Fruit fly (Drosophila melanogaster) whole organism, embryonic: ENCODE results near the gene Doc2.

Source experiments
- ATbp ChIP-seq: fragments of 200-800 bp; sonication (Bioruptor generic); optimal IDR thresholded peaks from 2 replicates; lab custom pipeline; 2017; ENCODE audit warnings: missing biosample characterization, mild to moderate bottlenecking, missing genetic modification characterization, missing genetic modification reagents
- CG10654 ChIP-seq: fragments of 200-800 bp; sonication (Bioruptor generic); optimal IDR thresholded peaks from 2 replicates; lab custom pipeline; 2016; ENCODE audit warnings: missing biosample characterization, missing genetic modification characterization
- CG10959 ChIP-seq: fragments of 200-800 bp; sonication (Bioruptor generic); IDR thresholded peaks from 2 replicates; pipeline ENCODE4 v1.3.6; 2022; ENCODE audit warnings: missing biosample characterization, missing genetic modification characterization
- CG11093 ChIP-seq: fragments of 200-800 bp; sonication (Bioruptor generic); IDR thresholded peaks from 3 replicates; pipeline ENCODE4 v1.3.6; 2022; ENCODE audit warnings: missing biosample characterization, missing genetic modification characterization
- CG13624 ChIP-seq: fragments of 200-800 bp; sonication (Bioruptor generic); optimal IDR thresholded peaks from 2 replicates; lab custom pipeline; 2016; ENCODE audit warnings: missing biosample characterization, missing genetic modification characterization
- CG1529 ChIP-seq: fragments of 200-800 bp; sonication (Bioruptor generic); optimal IDR thresholded peaks from 3 replicates; lab custom pipeline; 2018; ENCODE audit warnings: missing biosample characterization, missing genetic modification characterization
- CG15601 ChIP-seq: fragments of 200-800 bp; sonication (Bioruptor generic); optimal IDR thresholded peaks from 3 replicates; lab custom pipeline; 2019; ENCODE audit warnings: missing biosample characterization, mild to moderate bottlenecking, missing genetic modification characterization, moderate library complexity
- CG15696 ChIP-seq: fragments of 200-800 bp; sonication (Bioruptor generic); optimal IDR thresholded peaks from 2 replicates; lab custom pipeline; 2019; ENCODE audit warnings: missing biosample characterization, mild to moderate bottlenecking, missing genetic modification characterization, moderate library complexity
- CG1603 ChIP-seq: fragments of 200-800 bp; sonication (Bioruptor generic); optimal IDR thresholded peaks from 2 replicates; lab custom pipeline; 2019; ENCODE audit warnings: missing biosample characterization, mild to moderate bottlenecking, missing genetic modification characterization, moderate library complexity
- CG16813 ChIP-seq: fragments of 200-800 bp; sonication (Bioruptor generic); IDR thresholded peaks from 3 replicates; pipeline ENCODE4 v1.3.6; 2022; ENCODE audit warnings: missing biosample characterization, missing genetic modification characterization; ENCODE audit not compliant: partially characterized antibody
- CG18011 ChIP-seq: fragments of 200-800 bp; sonication (Bioruptor generic); optimal IDR thresholded peaks from 2 replicates; lab custom pipeline; 2017; ENCODE audit warnings: missing biosample characterization, missing genetic modification characterization, mild to moderate bottlenecking, moderate library complexity, missing genotype
- CG18476 ChIP-seq: fragments of 200-800 bp; sonication (Bioruptor generic); optimal IDR thresholded peaks from 2 replicates; lab custom pipeline; 2016; ENCODE audit warnings: missing biosample characterization, mild to moderate bottlenecking, missing genetic modification characterization
- CG18619 ChIP-seq: fragments of 200-800 bp; sonication (Bioruptor generic); optimal IDR thresholded peaks from 3 replicates; lab custom pipeline; 2017; ENCODE audit warnings: missing biosample characterization, mild to moderate bottlenecking, missing genetic modification characterization
- CG18764 ChIP-seq: fragments of 200-800 bp; sonication (Bioruptor generic); optimal IDR thresholded peaks from 3 replicates; lab custom pipeline; 2016; ENCODE audit warnings: missing biosample characterization, missing genetic modification characterization
- CG2199 ChIP-seq: fragments of 200-800 bp; sonication (Bioruptor generic); IDR thresholded peaks from 3 replicates; pipeline ENCODE4 v1.3.6; 2022; ENCODE audit warnings: missing biosample characterization, missing genetic modification characterization
- CG3065 ChIP-seq: fragments of 200-800 bp; sonication (Bioruptor generic); optimal IDR thresholded peaks from 2 replicates; lab custom pipeline; 2016; ENCODE audit warnings: missing biosample characterization, missing genetic modification characterization
- CG31441 ChIP-seq: fragments of 200-800 bp; sonication (Bioruptor generic); IDR thresholded peaks from 2 replicates; pipeline ENCODE4 v1.3.6; 2022; ENCODE audit warnings: missing biosample characterization, missing genetic modification characterization
- CG32532 ChIP-seq: fragments of 200-800 bp; sonication (Bioruptor generic); IDR thresholded peaks from 2 replicates; pipeline ENCODE4 v1.3.6; 2022; ENCODE audit warnings: missing biosample characterization, missing genetic modification characterization
- CG32767 ChIP-seq: fragments of 200-800 bp; sonication (Bioruptor generic); IDR thresholded peaks from 2 replicates; pipeline ENCODE4 v1.3.6; 2022; ENCODE audit warnings: missing biosample characterization, missing genetic modification characterization
- CG32772 ChIP-seq: fragments of 200-800 bp; sonication (Bioruptor generic); IDR thresholded peaks from 2 replicates; pipeline ENCODE4 v1.3.6; 2022; ENCODE audit warnings: missing biosample characterization, missing genetic modification characterization
- CG3838 ChIP-seq: fragments of 200-800 bp; sonication (Bioruptor generic); optimal IDR thresholded peaks from 3 replicates; lab custom pipeline; 2016; ENCODE audit warnings: missing biosample characterization, missing genetic modification characterization
- CG4707 ChIP-seq: fragments of 200-800 bp; sonication (Bioruptor generic); optimal IDR thresholded peaks from 2 replicates; lab custom pipeline; 2018; ENCODE audit warnings: missing biosample characterization, mild to moderate bottlenecking, missing genetic modification characterization, moderate library complexity
- CG6175 ChIP-seq: fragments of 200-800 bp; sonication (Bioruptor generic); IDR thresholded peaks from 3 replicates; pipeline ENCODE4 v1.3.6; 2022; ENCODE audit warnings: missing biosample characterization, missing genetic modification characterization
- CG7928 ChIP-seq: fragments of 200-800 bp; sonication (Bioruptor generic); optimal IDR thresholded peaks from 2 replicates; lab custom pipeline; 2017; ENCODE audit warnings: missing biosample characterization, mild to moderate bottlenecking, missing genetic modification characterization
- CG7987 ChIP-seq: fragments of 200-800 bp; sonication (Bioruptor generic); optimal IDR thresholded peaks from 2 replicates; lab custom pipeline; 2018; ENCODE audit warnings: missing biosample characterization, mild to moderate bottlenecking, missing genetic modification characterization, moderate library complexity
- CG9215 ChIP-seq: fragments of 200-800 bp; sonication (Bioruptor generic); IDR thresholded peaks from 2 replicates; pipeline ENCODE4 v1.3.6; 2022; ENCODE audit warnings: missing biosample characterization, missing genetic modification characterization
- CG9727 ChIP-seq: fragments of 200-800 bp; sonication (Bioruptor generic); optimal IDR thresholded peaks from 3 replicates; lab custom pipeline; 2017; ENCODE audit warnings: missing biosample characterization, mild to moderate bottlenecking, missing genetic modification characterization
- Dbx ChIP-seq: fragments of 200-800 bp; sonication (Bioruptor generic); IDR thresholded peaks from 3 replicates; pipeline ENCODE4 v1.3.6; 2022; ENCODE audit warnings: missing biosample characterization, missing genetic modification characterization
- Doc2 ChIP-seq: fragments of 200-800 bp; sonication (Bioruptor generic); IDR thresholded peaks from 2 replicates; pipeline ENCODE4 v1.3.6; 2022; ENCODE audit warnings: missing biosample characterization, missing genetic modification characterization
- GATAe ChIP-seq: fragments of 200-800 bp; sonication (Bioruptor generic); conservative IDR thresholded peaks from 2 replicates; pipeline ENCODE4 v1.3.6; 2022; ENCODE audit warnings: missing biosample characterization, missing genetic modification characterization
- MESR4 ChIP-seq: fragments of 200-800 bp; sonication (Bioruptor generic); optimal IDR thresholded peaks from 2 replicates; lab custom pipeline; 2018; ENCODE audit warnings: missing biosample characterization, mild to moderate bottlenecking, missing genetic modification characterization, moderate library complexity
- MTF-1 ChIP-seq: fragments of 200-800 bp; sonication (Bioruptor generic); optimal IDR thresholded peaks from 2 replicates; lab custom pipeline; 2018; ENCODE audit warnings: missing biosample characterization, mild to moderate bottlenecking, missing genetic modification characterization, borderline replicate concordance
- NC2β ChIP-seq: fragments of 200-800 bp; sonication (Bioruptor generic); optimal IDR thresholded peaks from 2 replicates; lab custom pipeline; 2016; ENCODE audit warnings: missing biosample characterization, missing genetic modification characterization
- Scr ChIP-seq: fragments of 200-800 bp; sonication (Bioruptor generic); IDR thresholded peaks from 2 replicates; pipeline ENCODE4 v1.3.6; 2022; ENCODE audit warnings: missing biosample characterization, missing genetic modification characterization; ENCODE audit not compliant: partially characterized antibody
- Xbp1 ChIP-seq: fragments of 200-800 bp; sonication (Bioruptor generic); optimal IDR thresholded peaks from 3 replicates; lab custom pipeline; 2016; ENCODE audit warnings: missing biosample characterization, mild to moderate bottlenecking, missing genetic modification characterization
- Xrp1 ChIP-seq: fragments of 200-800 bp; sonication (Bioruptor generic); IDR thresholded peaks from 2 replicates; pipeline ENCODE4 v1.3.6; 2022; ENCODE audit warnings: missing biosample characterization, missing genetic modification characterization
- ab ChIP-seq: fragments of 200-800 bp; sonication (Bioruptor generic); optimal IDR thresholded peaks from 2 replicates; lab custom pipeline; 2016; ENCODE audit warnings: missing biosample characterization, missing genetic modification characterization
- cato ChIP-seq: fragments of 200-800 bp; sonication (Bioruptor generic); optimal IDR thresholded peaks from 2 replicates; lab custom pipeline; 2016; ENCODE audit warnings: missing biosample characterization, missing genetic modification characterization, borderline replicate concordance
- caup ChIP-seq: fragments of 200-800 bp; sonication (Bioruptor generic); optimal IDR thresholded peaks from 3 replicates; lab custom pipeline; 2017; ENCODE audit warnings: missing biosample characterization, mild to moderate bottlenecking, missing genetic modification characterization, moderate library complexity; ENCODE audit not compliant: severe bottlenecking
- h ChIP-seq: fragments of >200 bp; optimal IDR thresholded peaks from 2 replicates; lab custom pipeline; 2017
- luna ChIP-seq: fragments of 200-800 bp; sonication (Bioruptor generic); optimal IDR thresholded peaks from 2 replicates; lab custom pipeline; 2016; ENCODE audit warnings: missing biosample characterization, missing genetic modification characterization
- nmo ChIP-seq: fragments of 200-800 bp; sonication (Bioruptor generic); optimal IDR thresholded peaks from 2 replicates; lab custom pipeline; 2018; ENCODE audit warnings: missing biosample characterization, mild to moderate bottlenecking, missing genetic modification characterization, moderate library complexity
- onecut ChIP-seq: fragments of 200-800 bp; sonication (Bioruptor generic); IDR thresholded peaks from 2 replicates; pipeline ENCODE4 v1.3.6; 2022; ENCODE audit warnings: missing biosample characterization, missing genetic modification characterization
- phol ChIP-seq: fragments of 200-800 bp; sonication (Bioruptor generic); optimal IDR thresholded peaks from 3 replicates; lab custom pipeline; 2018; ENCODE audit warnings: missing biosample characterization, mild to moderate bottlenecking, missing genetic modification characterization, moderate library complexity
- ranshi ChIP-seq: fragments of 200-800 bp; sonication (Bioruptor generic); IDR thresholded peaks from 2 replicates; pipeline ENCODE4 v1.3.6; 2022; ENCODE audit warnings: missing biosample characterization, missing genetic modification characterization
- row ChIP-seq: fragments of 200-800 bp; sonication (Bioruptor generic); IDR thresholded peaks from 3 replicates; pipeline ENCODE4 v1.3.6; 2022; ENCODE audit warnings: missing biosample characterization, missing genetic modification characterization
- sens ChIP-seq: fragments of 200-800 bp; sonication (Bioruptor generic); peaks from one replicate; lab custom pipeline; 2016; ENCODE audit warnings: missing biosample characterization, missing genetic modification characterization
- sisA ChIP-seq: fragments of 200-800 bp; sonication (Bioruptor generic); IDR thresholded peaks from 2 replicates; pipeline ENCODE4 v1.3.6; 2022; ENCODE audit warnings: missing biosample characterization, missing genetic modification characterization
- ttk ChIP-seq: fragments of 200-800 bp; sonication (Bioruptor generic); IDR thresholded peaks from 2 replicates; pipeline ENCODE4 v2.1.2; 2022; ENCODE audit warnings: missing biosample characterization, missing genetic modification characterization
- z ChIP-seq: fragments of 200-800 bp; sonication (Bioruptor generic); IDR thresholded peaks from 3 replicates; pipeline ENCODE4 v1.3.6; 2022; ENCODE audit warnings: missing biosample characterization, missing genetic modification characterization
- zfh2 ChIP-seq: fragments of 200-800 bp; sonication (Bioruptor generic); optimal IDR thresholded peaks from 2 replicates; lab custom pipeline; 2016; ENCODE audit warnings: missing biosample characterization, missing genetic modification characterization

Gene Doc2

dm6 chr3L:9045318-9045717, 26.3 kb upstream of the Doc2 start (continued):
- peak; percentile 14 for TF ChIP-seq CG1529 (GFP tag; lab: Kevin White, UChicago)
- TF ChIP-seq luna (GFP tag; lab: Kevin White, UChicago): no peak
- peak; percentile 64 for TF ChIP-seq CG1603
- peak; percentile 52 for TF ChIP-seq CG32532
- TF ChIP-seq CG7987 (GFP tag; lab: Kevin White, UChicago): no peak
- TF ChIP-seq Dbx (GFP tag; lab: Robert Waterston, UW): peak; percentile 63; the same call in 2 of the 3 replicates
- TF ChIP-seq ab (GFP tag; lab: Kevin White, UChicago): no peak
- TF ChIP-seq CG16813 (GFP tag; lab: Robert Waterston, UW): no peak
- no peak for TF ChIP-seq h (lab: Kevin White, UChicago)
- no peak for TF ChIP-seq Scr (GFP tag; lab: Robert Waterston, UW)
- peak; percentile 50 for TF ChIP-seq onecut
- no peak for TF ChIP-seq CG7928 (GFP tag; lab: Kevin White, UChicago)
- TF ChIP-seq CG9215 (GFP tag; lab: Robert Waterston, UW): peak; percentile 27; the same call in 1 of the 2 replicates
- TF ChIP-seq CG3838 (GFP tag; lab: Kevin White, UChicago): no peak
- TF ChIP-seq MESR4 (GFP tag; lab: Kevin White, UChicago): no peak
- TF ChIP-seq CG2199 (GFP tag; lab: Robert Waterston, UW): peak; percentile 67; the same call in 1 of the 3 replicates
- TF ChIP-seq CG3065 (GFP tag; lab: Kevin White, UChicago): no peak
- TF ChIP-seq z: no peak
- no peak for TF ChIP-seq NC2β (GFP tag; lab: Kevin White, UChicago)
- peak; percentile 75 for TF ChIP-seq CG15696
- no peak for TF ChIP-seq CG18011
- TF ChIP-seq row (GFP tag; lab: Robert Waterston, UW): peak; percentile 80
- peak; percentile 34 for TF ChIP-seq caup (GFP tag; lab: Kevin White, UChicago)
- TF ChIP-seq CG18619 (GFP tag; lab: Kevin White, UChicago): no peak
- peak; percentile 85 for TF ChIP-seq CG9727
- TF ChIP-seq CG15601 (tag; lab: Kevin White, UChicago): no peak
- peak; percentile 31 for TF ChIP-seq CG18764 (GFP tag; lab: Kevin White, UChicago)
- TF ChIP-seq Doc2: peak; percentile 72; the same call in 1 of the 2 replicates
- TF ChIP-seq CG18476: peak; percentile 24
- TF ChIP-seq Xbp1 (GFP tag; lab: Kevin White, UChicago): peak; percentile 54
- TF ChIP-seq CG32767 (GFP tag; lab: Robert Waterston, UW): peak; percentile 52; the same call in 1 of the 2 replicates
- TF ChIP-seq nmo (GFP tag; lab: Kevin White, UChicago): peak; percentile 49
- TF ChIP-seq Xrp1: peak; percentile 88
- TF ChIP-seq ttk (GFP tag; lab: Robert Waterston, UW): peak; percentile 68
- TF ChIP-seq phol (tag; lab: Kevin White, UChicago): peak; percentile 73
- TF ChIP-seq CG6175: 0 out of 3 replicates have a peak, but pooled peaks have one; percentile 12
- peak; percentile 78 for TF ChIP-seq CG32772 (GFP tag; lab: Robert Waterston, UW)
- peak; percentile 64 for TF ChIP-seq CG13624 (GFP tag; lab: Kevin White, UChicago)
- TF ChIP-seq CG10959 (GFP tag; lab: Robert Waterston, UW): peak; percentile 49; the same call in 1 of the 2 replicates
- no peak for TF ChIP-seq CG4707 (GFP tag; lab: Kevin White, UChicago)
- TF ChIP-seq sens: peak; percentile 94
- TF ChIP-seq CG31441 (GFP tag; lab: Robert Waterston, UW): peak; percentile 70
- TF ChIP-seq MTF-1 (GFP tag; lab: Kevin White, UChicago): peak; percentile 40
- no peak for TF ChIP-seq cato
- peak; percentile 36 for TF ChIP-seq CG10654 (GFP tag; lab: Kevin White, UChicago)
- peak; percentile 38 for TF ChIP-seq ATbp (GFP tag; lab: Kevin White, UChicago)
- peak; percentile 35 for TF ChIP-seq zfh2 (GFP tag; lab: Kevin White, UChicago)
- peak; percentile 78 for TF ChIP-seq sisA
- peak; percentile 72; the same call in 1 of the 2 replicates for TF ChIP-seq ranshi (GFP tag; lab: Robert Waterston, UW)
- TF ChIP-seq CG11093 (GFP tag; lab: Robert Waterston, UW): peak; percentile 63; the same call in 2 of the 3 replicates
- no peak for TF ChIP-seq GATAe (GFP tag; lab: Robert Waterston, UW)
